Worm (Caenorhabditis elegans): ENCODE data around the gene F43H9.4.

ce11 chrV:8016928-8017327, 9.6 kb upstream of the F43H9.4 start, which contains the start of gene sptl-2:
- TF ChIP-seq ref-1 (GFP tag; conservative IDR thresholded peaks at IDR 0.05) (no peak), tab-1 (GFP tag; IDR thresholded peaks at IDR 0.05) (no peak), flt-1 (GFP tag; IDR thresholded peaks at IDR 0.05) (no peak), cog-1 (tag; optimal IDR thresholded peaks at IDR 0.05) (no peak), ztf-29 (GFP tag; IDR thresholded peaks at IDR 0.05) (no peak), ztf-23 (GFP tag; IDR thresholded peaks at IDR 0.05) (no peak), med-1 (GFP tag; optimal IDR thresholded peaks at IDR 0.05; ENCODE audit: insufficient read depth) (no peak), klf-2 (GFP tag; conservative IDR thresholded peaks at IDR 0.05) (no peak), T22C8.4 (GFP tag; IDR thresholded peaks at IDR 0.05) (no peak)
